Worm (Caenorhabditis elegans) whole organism, young adult: ENCODE results near the gene Y73B3A.4.

Experiments used
- C06A6.2 ChIP-seq: fragments of 200-800 bp; sonication (Bioruptor generic); conservative IDR thresholded peaks from 2 replicates; pipeline ENCODE4 v1.3.6; 2022; ENCODE audit warnings: missing genetic modification characterization, missing compliant biosample characterization
- cebp-1 ChIP-seq, 2 experiments: fragments of 200-800 bp in 1 of 2; sonication (Bioruptor generic) in 1 of 2; sonication (generic microtip) in 1 of 2; IDR thresholded peaks in 1 of 2; optimal IDR thresholded peaks in 1 of 2; 2 replicates each; pipeline versions ENCODE4 v1.3.6 to Lab custom; 2017 to 2022; ENCODE audit warnings: missing compliant biosample characterization in 2 of 2, missing genetic modification characterization in 2 of 2, mild to moderate bottlenecking in 1 of 2, missing genetic modification reagents in 1 of 2, moderate library complexity in 1 of 2
- hmg-20 ChIP-seq: fragments of 200-800 bp; sonication (Bioruptor generic); IDR thresholded peaks from 2 replicates; pipeline ENCODE4 v1.3.6; 2022; ENCODE audit warnings: missing genetic modification reagents, missing genetic modification characterization, missing compliant biosample characterization
- madf-8 ChIP-seq: fragments of 200-800 bp; sonication (Bioruptor generic); conservative IDR thresholded peaks from 2 replicates; pipeline ENCODE4 v1.3.6; 2022; ENCODE audit warnings: missing genetic modification reagents, missing genetic modification characterization, missing compliant biosample characterization
- pbrm-1 ChIP-seq: fragments of 200-800 bp; sonication (Bioruptor generic); IDR thresholded peaks from 2 replicates; pipeline ENCODE4 v1.3.6; 2022; ENCODE audit warnings: missing genetic modification reagents, missing genetic modification characterization, missing compliant biosample characterization
- pha-4 ChIP-seq: fragments of 150-350 bp; sonication (generic microtip); optimal IDR thresholded peaks from 2 replicates; lab custom pipeline; 2014; ENCODE audit warnings: missing biosample characterization, missing genetic modification reagents, missing genetic modification characterization
- repo-1 ChIP-seq: sonication (generic microtip); optimal IDR thresholded peaks from 2 replicates; lab custom pipeline; 2017; ENCODE audit warnings: mild to moderate bottlenecking, missing genetic modification characterization, missing compliant biosample characterization
- unc-62 ChIP-seq: fragments of 150-350 bp; optimal IDR thresholded peaks from 2 replicates; lab custom pipeline; 2014; ENCODE audit warnings: missing biosample characterization, missing genetic modification reagents, missing genetic modification characterization
- xnd-1 ChIP-seq: sonication (generic microtip); optimal IDR thresholded peaks from 2 replicates; lab custom pipeline; 2016; ENCODE audit warnings: missing genotype, missing genetic modification reagents, missing genetic modification characterization, missing compliant biosample characterization
- zfh-2 ChIP-seq: fragments of 200-800 bp; sonication (Bioruptor generic); conservative IDR thresholded peaks from 2 replicates; pipeline ENCODE4 v1.3.6; 2022; ENCODE audit warnings: missing genetic modification reagents, missing genetic modification characterization, missing compliant biosample characterization
- ztf-3 ChIP-seq: fragments of 200-800 bp; sonication (Bioruptor generic); optimal IDR thresholded peaks from 2 replicates; lab custom pipeline; 2018; ENCODE audit warnings: mild to moderate bottlenecking, missing genetic modification characterization, missing compliant biosample characterization

- TF ChIP-seq unc-62: no peak
- no peak for TF ChIP-seq C06A6.2
- TF ChIP-seq pbrm-1 (GFP tag; lab: Robert Waterston, UW): no peak
- no peak for TF ChIP-seq madf-8 (GFP tag; lab: Robert Waterston, UW)
- TF ChIP-seq hmg-20 (GFP tag; lab: Robert Waterston, UW): no peak
- no peak for TF ChIP-seq cebp-1 (GFP tag; IDR thresholded peaks at IDR 0.05; lab: Robert Waterston, UW)
- no peak for TF ChIP-seq cebp-1 (tag; optimal IDR thresholded peaks at IDR 0.05; lab: Kevin White, UChicago)
- no peak for TF ChIP-seq ztf-3 (GFP tag; lab: Kevin White, UChicago)
- TF ChIP-seq repo-1 (tag; lab: Kevin White, UChicago): no peak
- no peak for TF ChIP-seq xnd-1
- no peak for TF ChIP-seq pha-4 (tag; lab: Kevin White, UChicago)
- TF ChIP-seq zfh-2: no peak
Observed at ce11 chrX:146832-147231, 42.3 kb upstream of the Y73B3A.4 start.
